Worm (Caenorhabditis elegans): ENCODE results near the gene rsp-1.
A peak's percentile ranks its signal among the peaks of the same experiment; 100 is the strongest.
"Not testable (repeated sequence)": the region's sequence is repeated elsewhere in the genome, so short reads cannot be mapped to it uniquely, and the experiment has no call there.

The rsp-1 gene

DNA sequence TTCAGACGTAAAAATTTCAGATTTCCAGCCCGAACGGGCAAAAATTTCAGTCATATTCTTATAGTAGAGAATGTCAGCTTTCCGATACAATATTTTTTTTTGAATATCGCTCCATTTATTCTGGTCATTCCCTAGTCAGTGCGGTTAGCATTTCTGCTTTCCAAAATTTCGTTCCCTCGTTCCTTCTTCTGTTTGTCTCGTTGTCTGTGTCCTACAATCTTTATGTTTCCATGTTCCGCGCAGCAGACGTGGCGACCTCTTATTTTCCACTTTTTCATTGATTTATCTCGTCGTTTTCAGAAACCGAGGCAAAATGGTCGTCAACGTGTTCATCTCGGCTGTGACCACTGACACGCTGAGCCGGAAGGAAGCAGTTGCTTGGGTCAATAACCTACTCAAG lies 10.7 kb upstream of the rsp-1 start, which contains the start of gene ebp-2:
Gene ebp-2 (plus strand): TSS at position 301 of the 400 bp plus-strand sequence.
- TF ChIP-seq ama-1 (optimal IDR thresholded peaks at IDR 0.05); nhr-12 (tag; optimal IDR thresholded peaks at IDR 0.05); elt-3 (tag; optimal IDR thresholded peaks at IDR 0.05): not testable (repeated sequence)

DNA sequence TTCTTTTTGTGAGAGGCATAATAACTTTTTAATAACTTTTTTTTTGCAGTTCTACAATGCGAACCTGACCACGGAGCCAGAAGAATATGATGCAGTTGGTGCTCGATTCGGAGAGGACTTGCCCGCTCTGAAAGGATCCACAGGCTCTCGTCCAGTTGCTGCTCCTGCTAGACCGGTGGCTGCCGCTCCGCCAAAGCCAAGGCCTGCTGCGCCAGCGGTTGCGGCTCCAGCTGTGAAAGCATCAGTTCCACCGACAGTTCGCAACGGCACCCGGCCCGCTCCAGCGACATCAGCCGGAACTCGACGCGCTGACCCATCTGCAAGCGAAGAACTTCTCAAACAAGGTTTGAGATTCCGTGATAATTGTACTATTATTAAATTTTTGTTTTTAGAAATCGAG lies 10.0 kb upstream of the rsp-1 start:
- TF ChIP-seq ztf-11 (tag; optimal IDR thresholded peaks at IDR 0.05): no peak
- no peak for TF ChIP-seq lsy-2 (tag; optimal IDR thresholded peaks at IDR 0.05)
- no peak for TF ChIP-seq snpc-4 (tag; optimal IDR thresholded peaks at IDR 0.05)
- no peak for TF ChIP-seq ceh-82 (tag; optimal IDR thresholded peaks at IDR 0.05)
- TF ChIP-seq sma-3 (GFP tag; optimal IDR thresholded peaks at IDR 0.05): no peak
- no peak for TF ChIP-seq mbf-1 (tag; optimal IDR thresholded peaks at IDR 0.05)
- no peak for TF ChIP-seq crh-2 (tag; optimal IDR thresholded peaks at IDR 0.05)
- TF ChIP-seq zag-1 (tag; optimal IDR thresholded peaks at IDR 0.05): no peak
- TF ChIP-seq nhr-23 (tag; optimal IDR thresholded peaks at IDR 0.05): no peak
- no peak for TF ChIP-seq lin-11 (tag; optimal IDR thresholded peaks at IDR 0.05)
- TF ChIP-seq egl-27 (tag; optimal IDR thresholded peaks at IDR 0.05): no peak
- TF ChIP-seq dmd-4 (tag; optimal IDR thresholded peaks at IDR 0.05): no peak
- TF ChIP-seq lin-39 (tag; optimal IDR thresholded peaks at IDR 0.05): no peak
- no peak for TF ChIP-seq nhr-11 (tag; optimal IDR thresholded peaks at IDR 0.05)

DNA sequence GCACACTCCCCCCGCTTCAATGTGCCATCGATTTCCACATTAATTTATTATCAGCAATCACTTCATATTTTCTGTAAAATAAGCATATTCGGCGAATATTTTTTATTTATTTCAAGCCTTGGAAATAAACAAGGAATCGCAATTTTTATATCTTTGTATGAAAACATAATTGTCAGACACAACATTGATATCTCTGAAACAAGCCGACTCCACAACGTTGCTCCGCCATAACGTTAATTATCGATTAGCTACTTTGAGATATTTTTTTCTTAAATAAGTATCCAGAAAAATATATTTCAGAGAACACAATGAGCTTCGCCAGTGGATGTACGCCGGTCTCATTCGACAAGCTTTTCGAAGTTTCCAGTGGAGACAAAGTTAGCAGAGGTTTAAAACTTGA lies 9.3 kb upstream of the rsp-1 start, which contains the start of gene adbp-1:
Gene adbp-1 (plus strand): TSS at position 301 of the 400 bp plus-strand sequence.
- no peak for TF ChIP-seq ztf-1 (GFP tag; conservative IDR thresholded peaks at IDR 0.05)
- no peak for TF ChIP-seq sma-3 (GFP tag; optimal IDR thresholded peaks at IDR 0.05)
- no peak for TF ChIP-seq nhr-12 (tag; optimal IDR thresholded peaks at IDR 0.05)
- no peak for TF ChIP-seq nhr-25 (tag; optimal IDR thresholded peaks at IDR 0.05)
- TF ChIP-seq snpc-4 (tag; optimal IDR thresholded peaks at IDR 0.05): no peak
- TF ChIP-seq dmd-4 (tag; optimal IDR thresholded peaks at IDR 0.05): no peak
- no peak for TF ChIP-seq fos-1 (tag; optimal IDR thresholded peaks at IDR 0.05)
- no peak for TF ChIP-seq ztf-11 (tag; optimal IDR thresholded peaks at IDR 0.05)

DNA sequence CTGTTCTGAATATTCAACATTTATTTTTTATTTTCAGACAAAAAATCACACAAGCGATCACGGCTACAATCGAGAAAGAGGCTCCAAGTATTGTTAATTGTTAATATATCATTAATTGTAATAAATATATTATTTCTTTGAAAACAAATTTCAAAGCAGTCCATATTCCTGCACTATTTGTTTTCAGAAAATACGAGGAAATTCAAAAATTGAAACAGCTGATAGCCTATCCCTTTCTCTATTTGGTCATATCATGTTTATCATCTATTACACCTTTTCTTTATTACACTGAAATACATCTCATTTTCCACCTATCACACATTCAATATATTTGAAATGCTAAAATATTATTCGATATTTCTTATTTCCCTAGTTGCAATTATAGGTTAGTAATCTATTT lies 8.2 kb upstream of the rsp-1 start, which contains the start of gene W02B12.13:
Gene W02B12.13 (plus strand): TSS at position 301 of the 400 bp plus-strand sequence.
- no peak for TF ChIP-seq aly-2 (tag; optimal IDR thresholded peaks at IDR 0.05)
- no peak for TF ChIP-seq sem-4 (tag; optimal IDR thresholded peaks at IDR 0.05)
- no peak for TF ChIP-seq lin-39 (tag; optimal IDR thresholded peaks at IDR 0.05)
- no peak for TF ChIP-seq unc-39 (tag; optimal IDR thresholded peaks at IDR 0.05)
- no peak for TF ChIP-seq nhr-237 (tag; optimal IDR thresholded peaks at IDR 0.05)
- no peak for TF ChIP-seq nhr-6 (tag; optimal IDR thresholded peaks at IDR 0.05)
- TF ChIP-seq fos-1 (tag; optimal IDR thresholded peaks at IDR 0.05): no peak
- no peak for TF ChIP-seq gmeb-1 (tag; optimal IDR thresholded peaks at IDR 0.05)
- no peak for TF ChIP-seq nhr-21 (tag; optimal IDR thresholded peaks at IDR 0.05)
- no peak for TF ChIP-seq lin-11 (tag; optimal IDR thresholded peaks at IDR 0.05)
- no peak for TF ChIP-seq egl-27 (tag; optimal IDR thresholded peaks at IDR 0.05)
- TF ChIP-seq unc-55 (GFP tag; optimal IDR thresholded peaks at IDR 0.05): no peak
- TF ChIP-seq unc-62 (GFP tag; optimal IDR thresholded peaks at IDR 0.05): no peak
- no peak for TF ChIP-seq F13H6.1 (tag; optimal IDR thresholded peaks at IDR 0.05)
- TF ChIP-seq sma-9 (GFP tag; optimal IDR thresholded peaks at IDR 0.05): no peak
- TF ChIP-seq sma-9 (tag; optimal IDR thresholded peaks at IDR 0.05): no peak
- no peak for TF ChIP-seq sma-3 (GFP tag; optimal IDR thresholded peaks at IDR 0.05)
- TF ChIP-seq ztf-1 (GFP tag; conservative IDR thresholded peaks at IDR 0.05): no peak
- no peak for TF ChIP-seq mdl-1 (tag; optimal IDR thresholded peaks at IDR 0.05)
- no peak for TF ChIP-seq peb-1 (tag; optimal IDR thresholded peaks at IDR 0.05)

DNA sequence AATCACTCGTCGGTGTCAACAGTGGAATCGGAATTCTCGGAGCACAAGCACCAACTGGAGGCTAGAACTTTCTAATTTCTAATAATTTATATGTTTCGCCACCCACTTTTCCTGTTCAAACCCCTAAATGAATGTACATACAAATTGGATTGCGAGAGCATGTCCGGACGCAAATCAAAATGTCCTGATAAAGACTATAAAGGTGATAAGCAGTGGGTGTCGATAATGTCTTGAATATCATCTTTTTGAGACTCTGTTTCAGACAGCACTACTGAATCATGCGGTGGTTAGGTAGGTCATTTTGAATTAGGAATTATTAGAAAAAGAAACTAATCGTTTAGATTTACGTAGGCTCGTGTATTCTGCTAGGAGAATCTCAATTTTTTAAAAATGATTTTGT lies 4.4 kb upstream of the rsp-1 start, which contains the start of gene W02B12.1:
Gene W02B12.1 (plus strand): TSS at position 269 of the 400 bp plus-strand sequence.
- no peak for TF ChIP-seq egl-27 (tag; optimal IDR thresholded peaks at IDR 0.05)
- TF ChIP-seq ztf-11 (tag; optimal IDR thresholded peaks at IDR 0.05): no peak
- no peak for TF ChIP-seq nhr-10 (tag; optimal IDR thresholded peaks at IDR 0.05)
- TF ChIP-seq skn-1 (tag; optimal IDR thresholded peaks at IDR 0.05): peak; percentile 50
- TF ChIP-seq nhr-77 (tag; optimal IDR thresholded peaks at IDR 0.05): no peak
- TF ChIP-seq gmeb-1 (tag; optimal IDR thresholded peaks at IDR 0.05): no peak
- TF ChIP-seq fos-1 (tag; optimal IDR thresholded peaks at IDR 0.05): peak; percentile 79
- no peak for TF ChIP-seq unc-55 (GFP tag; optimal IDR thresholded peaks at IDR 0.05)
- no peak for TF ChIP-seq snpc-4 (tag; optimal IDR thresholded peaks at IDR 0.05)
- no peak for TF ChIP-seq R02D3.7 (tag; optimal IDR thresholded peaks at IDR 0.05)
